Worm (Caenorhabditis elegans): Measurements from ENCODE around the gene F49C12.15.
"Not testable (repeated sequence)": the region's sequence is repeated elsewhere in the genome, so short reads cannot be mapped to it uniquely, and the experiment has no call there.

F49C12.15 gene

ce11 chrIV:9323989-9324506 is at the start of gene F49C12.15, which contains the start of gene nspg-11:
Gene F49C12.15 (plus strand): TSS chrIV:9324456.
Gene nspg-11 (minus strand): TSS chrIV:9324089.
- TF ChIP-seq pbrm-1 (GFP tag; IDR thresholded peaks at IDR 0.05), result no peak
- TF ChIP-seq madf-10 (tag; optimal IDR thresholded peaks at IDR 0.05), result no peak
- TF ChIP-seq D2030.7 (GFP tag; IDR thresholded peaks at IDR 0.05), result no peak
- no peak for TF ChIP-seq lin-35 (GFP tag; optimal IDR thresholded peaks at IDR 0.05)
- no peak for TF ChIP-seq F39B2.1 (GFP tag; IDR thresholded peaks at IDR 0.05)
- TF ChIP-seq die-1 (tag; optimal IDR thresholded peaks at IDR 0.05), result no peak
- TF ChIP-seq sea-2 (GFP tag; IDR thresholded peaks at IDR 0.05), result no peak
- no peak for TF ChIP-seq ceh-27 (GFP tag; optimal IDR thresholded peaks at IDR 0.05)
- no peak for TF ChIP-seq ztf-3 (GFP tag; optimal IDR thresholded peaks at IDR 0.05)
- no peak for TF ChIP-seq let-526 (GFP tag; IDR thresholded peaks at IDR 0.05)
- TF ChIP-seq B0336.3 (GFP tag; IDR thresholded peaks at IDR 0.05), result no peak

ce11 chrIV:9286305-9286704 is 38.0 kb upstream of the F49C12.15 start, which contains the start of gene nhr-267:
Gene nhr-267 (minus strand): TSS chrIV:9286405.
- not testable (repeated sequence) for TF ChIP-seq ztf-18 (tag; optimal IDR thresholded peaks at IDR 0.05); ztf-22 (GFP tag; optimal IDR thresholded peaks at IDR 0.05); sdz-38 (tag; optimal IDR thresholded peaks at IDR 0.05)

ce11 chrIV:9289635-9290034 is 34.6 kb upstream of the F49C12.15 start:
- TF ChIP-seq ztf-6 (GFP tag; IDR thresholded peaks at IDR 0.05), result no peak
- TF ChIP-seq rpc-1 (optimal IDR thresholded peaks at IDR 0.05), result no peak
- TF ChIP-seq rpc-1 (tag; optimal IDR thresholded peaks at IDR 0.05), result no peak
- TF ChIP-seq bed-2 (GFP tag; IDR thresholded peaks at IDR 0.05), result no peak
- no peak for TF ChIP-seq F22D6.2 (tag; optimal IDR thresholded peaks at IDR 0.05)

ce11 chrIV:9293825-9294224 is 30.4 kb upstream of the F49C12.15 start, which contains the start of gene nhr-264:
Gene nhr-264 (minus strand): TSS chrIV:9293925.
- TF ChIP-seq rec-8 (tag; optimal IDR thresholded peaks at IDR 0.05); T07F8.4 (tag; optimal IDR thresholded peaks at IDR 0.05); hmg-20 (GFP tag; IDR thresholded peaks at IDR 0.05): not testable (repeated sequence)

- no peak for TF ChIP-seq chd-7 (tag; optimal IDR thresholded peaks at IDR 0.05)
- TF ChIP-seq K12H6.12 (tag; optimal IDR thresholded peaks at IDR 0.05), result no peak
- TF ChIP-seq dpl-1 (GFP tag; optimal IDR thresholded peaks at IDR 0.05), result no peak
- TF ChIP-seq hrde-1 (tag; optimal IDR thresholded peaks at IDR 0.05; ENCODE audit: borderline replicate concordance), result no peak
- no peak for TF ChIP-seq aptf-3 (GFP tag; IDR thresholded peaks at IDR 0.05)
These were observed 28.0 kb upstream of the F49C12.15 start, which contains the start of gene F49C12.1 for ce11 chrIV:9296285-9296684. Gene F49C12.1 (minus strand): TSS chrIV:9296354.

- no peak for TF ChIP-seq bed-1 (GFP tag; IDR thresholded peaks at IDR 0.05)
- TF ChIP-seq him-1 (tag; optimal IDR thresholded peaks at IDR 0.05), result no peak
- TF ChIP-seq efl-1 (GFP tag; optimal IDR thresholded peaks at IDR 0.05), result no peak
- no peak for TF ChIP-seq lin-35 (GFP tag; optimal IDR thresholded peaks at IDR 0.05)
- TF ChIP-seq hlh-12 (tag; optimal IDR thresholded peaks at IDR 0.05), result no peak
- no peak for TF ChIP-seq xnd-1 (tag; optimal IDR thresholded peaks at IDR 0.05)
- no peak for TF ChIP-seq madf-10 (tag; optimal IDR thresholded peaks at IDR 0.05)
- no peak for TF ChIP-seq dox-1 (GFP tag; IDR thresholded peaks at IDR 0.05)
- TF ChIP-seq somi-1 (GFP tag; optimal IDR thresholded peaks at IDR 0.05), result no peak
- no peak for TF ChIP-seq lag-1 (GFP tag; IDR thresholded peaks at IDR 0.05)
- TF ChIP-seq rec-8 (tag; optimal IDR thresholded peaks at IDR 0.05), result no peak
- TF ChIP-seq pbrm-1 (GFP tag; IDR thresholded peaks at IDR 0.05), result no peak
- no peak for TF ChIP-seq F22D6.2 (tag; optimal IDR thresholded peaks at IDR 0.05)
These were observed 25.1 kb upstream of the F49C12.15 start, which contains the start of gene F49C12.2 for ce11 chrIV:9299145-9299544. Gene F49C12.2 (minus strand): TSS chrIV:9299245.
